Worm (Caenorhabditis elegans) whole organism, L4 larva: Measurements from ENCODE around the gene F22E5.23.
A peak's percentile ranks its signal among the peaks of the same experiment; 100 is the strongest.
"Not testable (repeated sequence)": the region's sequence is repeated elsewhere in the genome, so short reads cannot be mapped to it uniquely, and the experiment has no call there.

Source experiments
- F10B5.3 ChIP-seq: sonication (generic microtip); optimal IDR thresholded peaks from 2 replicates; lab custom pipeline; 2016; ENCODE audit warnings: mild to moderate bottlenecking, missing genetic modification characterization, missing compliant biosample characterization
- F49E8.2 ChIP-seq: sonication (generic microtip); optimal IDR thresholded peaks from 2 replicates; lab custom pipeline; 2016; ENCODE audit warnings: missing compliant biosample characterization, mild to moderate bottlenecking, missing genetic modification characterization, borderline replicate concordance
- Y48G9A.11 ChIP-seq: fragments of 200-800 bp; sonication (Bioruptor generic); IDR thresholded peaks from 2 replicates; pipeline ENCODE4 v1.3.6; 2022; ENCODE audit warnings: missing genetic modification reagents, missing genetic modification characterization, missing compliant biosample characterization
- Y75B8A.6 ChIP-seq: fragments of 200-800 bp; sonication (Bioruptor generic); IDR thresholded peaks from 2 replicates; pipeline ENCODE4 v1.3.6; 2022; ENCODE audit warnings: missing genetic modification reagents, missing genetic modification characterization, missing compliant biosample characterization
- aly-2 ChIP-seq: sonication (generic microtip); optimal IDR thresholded peaks from 2 replicates; lab custom pipeline; 2018; ENCODE audit warnings: missing biosample characterization, missing genetic modification characterization
- arid-1 ChIP-seq: fragments of 200-800 bp; sonication (Bioruptor generic); conservative IDR thresholded peaks from 2 replicates; pipeline ENCODE4 v1.3.6; 2022; ENCODE audit warnings: missing genetic modification reagents, missing genetic modification characterization, missing compliant biosample characterization
- ceh-20 ChIP-seq: fragments of 200-800 bp; sonication (Bioruptor generic); IDR thresholded peaks from 2 replicates; pipeline ENCODE4 v1.3.6; 2022; ENCODE audit warnings: missing genetic modification reagents, missing genetic modification characterization, missing compliant biosample characterization
- ceh-62 ChIP-seq: sonication (generic microtip); optimal IDR thresholded peaks from 2 replicates; lab custom pipeline; 2017; ENCODE audit warnings: missing biosample characterization, missing genetic modification characterization
- daf-16 ChIP-seq, 3 experiments: sonication (generic microtip); optimal IDR thresholded peaks; 2 replicates each; lab custom pipeline; 2016 to 2017; ENCODE audit warnings: missing genetic modification characterization in 3 of 3, missing genetic modification reagents in 3 of 3, mild to moderate bottlenecking in 2 of 3, missing compliant biosample characterization in 2 of 3, missing biosample characterization in 1 of 3, moderate library complexity in 1 of 3
- daf-19 ChIP-seq: fragments of 200-800 bp; sonication (Bioruptor generic); conservative IDR thresholded peaks from 2 replicates; pipeline ENCODE4 v1.3.6; 2022; ENCODE audit warnings: missing genetic modification characterization, missing compliant biosample characterization
- hlh-11 ChIP-seq: fragments of 200-800 bp; sonication (Bioruptor generic); optimal IDR thresholded peaks from 2 replicates; lab custom pipeline; 2018; ENCODE audit warnings: mild to moderate bottlenecking, missing genetic modification characterization, missing compliant biosample characterization
- hmg-1.1 ChIP-seq: fragments of 200-800 bp; sonication (Bioruptor generic); IDR thresholded peaks from 2 replicates; pipeline ENCODE4 v1.3.6; 2022; ENCODE audit warnings: missing genetic modification reagents, missing genetic modification characterization, missing compliant biosample characterization
- jun-1 ChIP-seq: fragments of 150-350 bp; optimal IDR thresholded peaks from 2 replicates; lab custom pipeline; 2014; ENCODE audit warnings: missing biosample characterization, missing genetic modification reagents, missing genetic modification characterization
- lin-15B ChIP-seq: fragments of 150-350 bp; sonication (generic microtip); optimal IDR thresholded peaks from 3 replicates; lab custom pipeline; 2014; ENCODE audit warnings: missing biosample characterization, missing genetic modification characterization
- lin-39 ChIP-seq: fragments of 150-350 bp; optimal IDR thresholded peaks from 2 replicates; lab custom pipeline; 2014; ENCODE audit warnings: missing biosample characterization, missing genetic modification reagents, missing genetic modification characterization
- madf-9 ChIP-seq: fragments of 200-800 bp; sonication (Bioruptor generic); conservative IDR thresholded peaks from 2 replicates; pipeline ENCODE4 v1.3.6; 2022; ENCODE audit warnings: missing genetic modification reagents, missing genetic modification characterization, missing compliant biosample characterization
- mdt-29 ChIP-seq: fragments of 200-800 bp; sonication (Bioruptor generic); IDR thresholded peaks from 2 replicates; pipeline ENCODE4 v1.3.6; 2022; ENCODE audit warnings: missing genetic modification reagents, missing genetic modification characterization, missing compliant biosample characterization
- mep-1 ChIP-seq: fragments of 150-350 bp; sonication (generic microtip); optimal IDR thresholded peaks from 3 replicates; lab custom pipeline; 2014; ENCODE audit warnings: missing biosample characterization, missing genetic modification characterization
- mes-2 ChIP-seq: sonication (generic microtip); optimal IDR thresholded peaks from 2 replicates; lab custom pipeline; 2016; ENCODE audit warnings: missing genotype, mild to moderate bottlenecking, missing genetic modification characterization, missing compliant biosample characterization; ENCODE audit not compliant: poor library complexity, severe bottlenecking
- mxl-3 ChIP-seq: fragments of 200-800 bp; sonication (Bioruptor generic); optimal IDR thresholded peaks from 2 replicates; lab custom pipeline; 2018; ENCODE audit warnings: mild to moderate bottlenecking, missing genetic modification characterization, missing compliant biosample characterization
- nhr-10 ChIP-seq: fragments of 150-350 bp; optimal IDR thresholded peaks from 2 replicates; lab custom pipeline; 2014; ENCODE audit warnings: missing biosample characterization, missing genetic modification characterization
- nhr-11 ChIP-seq: fragments of 150-350 bp; optimal IDR thresholded peaks from 2 replicates; lab custom pipeline; 2014; ENCODE audit warnings: missing biosample characterization, missing genetic modification characterization
- nhr-237 ChIP-seq: sonication (generic microtip); optimal IDR thresholded peaks from 2 replicates; lab custom pipeline; 2017; ENCODE audit warnings: missing biosample characterization, missing genetic modification characterization
- nhr-28 ChIP-seq: fragments of 150-350 bp; optimal IDR thresholded peaks from 2 replicates; lab custom pipeline; 2014; ENCODE audit warnings: missing biosample characterization, missing genetic modification characterization
- nhr-77 ChIP-seq: fragments of 150-350 bp; optimal IDR thresholded peaks from 2 replicates; lab custom pipeline; 2014; ENCODE audit warnings: missing biosample characterization, missing genetic modification characterization
- pha-4 ChIP-seq, 2 experiments: fragments of 150-350 bp in 1 of 2; fragments of 200-800 bp in 1 of 2; sonication (Bioruptor generic) in 1 of 2; IDR thresholded peaks in 1 of 2; optimal IDR thresholded peaks in 1 of 2; 2 replicates each; pipeline versions ENCODE4 v1.3.6 to Lab custom; 2014 to 2022; ENCODE audit warnings: missing genetic modification characterization in 2 of 2, missing genetic modification reagents in 2 of 2, missing biosample characterization in 1 of 2, missing compliant biosample characterization in 1 of 2
- php-3 ChIP-seq: fragments of 200-800 bp; sonication (Bioruptor generic); IDR thresholded peaks from 2 replicates; pipeline ENCODE4 v1.3.6; 2022; ENCODE audit warnings: missing genetic modification reagents, missing genetic modification characterization, missing compliant biosample characterization
- saeg-2 ChIP-seq: fragments of 200-800 bp; sonication (Bioruptor generic); IDR thresholded peaks from 2 replicates; pipeline ENCODE4 v1.3.6; 2022; ENCODE audit warnings: missing genetic modification reagents, missing genetic modification characterization, missing compliant biosample characterization
- sdz-12 ChIP-seq: fragments of 200-800 bp; sonication (Bioruptor generic); optimal IDR thresholded peaks from 2 replicates; lab custom pipeline; 2018; ENCODE audit warnings: mild to moderate bottlenecking, missing genetic modification characterization, missing compliant biosample characterization
- set-16 ChIP-seq: fragments of 200-800 bp; sonication (Bioruptor generic); IDR thresholded peaks from 2 replicates; pipeline ENCODE4 v1.3.6; 2022; ENCODE audit warnings: missing genetic modification reagents, missing genetic modification characterization, missing compliant biosample characterization
- snpc-1.2 ChIP-seq: fragments of 200-800 bp; sonication (Bioruptor generic); IDR thresholded peaks from 2 replicates; pipeline ENCODE4 v1.3.6; 2022; ENCODE audit warnings: missing genetic modification reagents, missing genetic modification characterization, missing compliant biosample characterization
- vab-7 ChIP-seq: fragments of 200-800 bp; sonication (Bioruptor generic); IDR thresholded peaks from 2 replicates; pipeline ENCODE4 v1.3.6; 2022; ENCODE audit warnings: missing genetic modification reagents, missing genetic modification characterization, missing compliant biosample characterization
- zip-11 ChIP-seq: fragments of 200-800 bp; sonication (Bioruptor generic); IDR thresholded peaks from 2 replicates; pipeline ENCODE4 v1.3.6; 2022; ENCODE audit warnings: missing genetic modification characterization, missing compliant biosample characterization

Gene F22E5.23

DNA sequence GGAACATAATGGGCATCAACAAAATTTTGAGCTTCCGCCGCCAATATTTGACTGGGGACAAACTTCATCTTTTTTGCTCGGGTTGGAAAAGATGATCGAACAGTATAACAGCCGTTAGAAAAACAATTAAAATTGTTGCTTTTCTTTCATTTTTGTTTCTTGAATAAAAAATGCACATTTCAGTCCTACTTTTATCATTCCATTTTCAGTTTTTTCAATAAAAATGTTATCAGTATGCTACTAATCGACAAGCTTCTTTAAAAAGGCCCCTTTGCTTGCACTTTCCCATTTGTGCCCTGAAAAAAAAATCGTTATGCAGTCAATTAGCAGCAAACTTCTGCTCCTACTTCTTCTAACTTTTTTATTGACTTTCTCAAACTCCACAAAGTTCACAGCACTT lies 695 bp downstream of the F22E5.23 start, which contains the start of gene F22E5.7:
Gene F22E5.7 (plus strand): TSS at position 301 of the 400 bp plus-strand sequence.
- TF ChIP-seq lin-39 (tag; lab: Kevin White, UChicago) (no peak), ceh-20 (GFP tag; lab: Robert Waterston, UW) (no peak), php-3 (GFP tag; lab: Robert Waterston, UW) (no peak), saeg-2 (GFP tag; lab: Robert Waterston, UW) (no peak), F49E8.2 (no peak), aly-2 (tag; lab: Kevin White, UChicago) (no peak), nhr-10 (tag; lab: Kevin White, UChicago) (no peak), daf-19 (GFP tag; lab: Robert Waterston, UW) (no peak), ceh-62 (tag; lab: Kevin White, UChicago) (no peak), jun-1 (tag; lab: Kevin White, UChicago) (no peak)

DNA sequence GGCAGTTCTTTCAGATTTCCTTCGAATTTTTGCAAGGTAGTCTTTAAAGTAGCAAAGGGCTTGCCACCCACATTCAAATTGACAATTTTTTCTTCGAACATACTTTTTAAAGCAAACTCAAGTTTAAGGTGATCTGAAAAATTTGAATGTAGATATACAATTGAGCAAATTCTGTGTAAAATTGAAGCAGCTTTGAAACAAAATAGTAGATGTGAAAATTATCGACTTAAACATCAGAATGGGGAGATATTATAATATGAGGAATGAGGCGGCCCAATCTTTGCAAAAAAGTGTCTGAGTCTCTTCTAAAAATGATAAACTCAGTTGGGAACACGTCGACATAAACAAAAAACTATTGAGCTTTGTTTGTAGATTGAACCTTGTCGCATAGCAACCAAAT lies 3.4 kb downstream of the F22E5.23 start, which contains the start of gene F22E5.11:
Gene F22E5.11 (minus strand): TSS at position 101 of the 400 bp plus-strand sequence.
- no peak for TF ChIP-seq mes-2 (tag; lab: Kevin White, UChicago)

DNA sequence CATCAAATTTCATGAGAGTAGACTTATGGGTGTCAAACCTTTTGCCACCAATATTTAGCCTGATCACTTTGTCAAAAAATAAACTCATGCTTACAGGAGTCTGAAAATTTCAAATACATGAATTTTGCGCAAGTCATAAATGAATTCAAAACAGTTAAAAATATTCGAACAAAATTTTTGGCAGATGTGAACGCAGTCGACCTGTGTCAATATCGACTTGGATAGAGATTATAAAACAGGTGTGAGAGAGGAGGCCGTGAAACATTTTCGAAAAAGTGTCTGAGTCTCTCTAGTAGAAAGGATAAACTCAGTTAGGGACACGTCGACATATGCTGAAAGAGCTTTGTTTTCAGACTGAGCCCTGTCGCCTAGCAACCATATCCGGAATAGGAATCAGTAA lies 5.7 kb downstream of the F22E5.23 start, which contains the start of gene F22E5.12:
Gene F22E5.12 (minus strand): TSS at position 101 of the 400 bp plus-strand sequence.
- not testable (repeated sequence) for TF ChIP-seq mep-1; F10B5.3; madf-9 (GFP tag; lab: Robert Waterston, UW)

- TF ChIP-seq hlh-11 (tag; lab: Kevin White, UChicago): peak; percentile 10
- TF ChIP-seq jun-1 (tag; lab: Kevin White, UChicago): no peak
- 0 out of 2 replicates have a peak, but pooled peaks have one; percentile 19 for TF ChIP-seq ceh-20 (GFP tag; lab: Robert Waterston, UW)
- TF ChIP-seq hmg-1.1: peak; percentile 48; the same call in 1 of the 2 replicates
- TF ChIP-seq nhr-28 (tag; lab: Kevin White, UChicago): peak; percentile 0
- TF ChIP-seq nhr-11 (tag; lab: Kevin White, UChicago): peak; percentile 19
- no peak for TF ChIP-seq Y75B8A.6 (GFP tag; lab: Robert Waterston, UW)
- peak in 1 of 2 experiments; percentile 60 for TF ChIP-seq daf-16 (GFP tag; optimal IDR thresholded peaks at IDR 0.05; lab: Kevin White, UChicago)
- no peak for TF ChIP-seq daf-16 (tag; optimal IDR thresholded peaks at IDR 0.05; lab: Kevin White, UChicago)
These were observed 7.9 kb downstream of the F22E5.23 start for ce11 chrII:2649015-2649414.

DNA sequence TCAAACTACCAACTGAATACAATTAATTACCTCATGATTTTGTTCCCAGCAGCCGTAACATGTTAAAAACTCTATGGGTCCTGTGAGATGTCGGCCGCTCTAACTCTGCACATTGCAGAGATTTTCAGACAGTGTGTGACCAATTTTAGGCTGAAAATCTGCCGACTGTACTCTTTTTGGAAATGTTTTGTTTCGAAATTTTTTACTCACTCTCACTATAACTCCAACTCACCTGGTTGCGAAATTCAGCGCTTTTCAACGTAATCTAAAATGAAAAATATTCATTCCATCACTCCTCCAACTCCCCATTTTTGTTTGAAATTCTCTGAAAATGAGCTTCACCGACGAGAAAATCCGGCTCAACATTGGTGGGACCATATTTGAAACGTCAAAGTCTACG lies 8.5 kb downstream of the F22E5.23 start, which contains the start of the genes F22E5.13 and F22E5.6:
Gene F22E5.13 (minus strand): TSS at position 101 of the 400 bp plus-strand sequence.
Gene F22E5.6 (plus strand): TSS at position 297 of the 400 bp plus-strand sequence.
- no peak for TF ChIP-seq zip-11
- no peak for TF ChIP-seq pha-4 (GFP tag; IDR thresholded peaks at IDR 0.05; lab: Robert Waterston, UW)
- no peak for TF ChIP-seq pha-4 (tag; optimal IDR thresholded peaks at IDR 0.05; lab: Kevin White, UChicago)
- no peak for TF ChIP-seq set-16 (GFP tag; lab: Robert Waterston, UW)
- no peak for TF ChIP-seq sdz-12 (GFP tag; lab: Kevin White, UChicago)
- TF ChIP-seq mdt-29 (GFP tag; lab: Robert Waterston, UW): no peak
- no peak for TF ChIP-seq lin-15B (tag; lab: Kevin White, UChicago)
- TF ChIP-seq hlh-11 (tag; lab: Kevin White, UChicago): no peak
- no peak for TF ChIP-seq vab-7 (GFP tag; lab: Robert Waterston, UW)
- TF ChIP-seq nhr-237 (tag; lab: Kevin White, UChicago): no peak
- TF ChIP-seq nhr-77: no peak
- no peak for TF ChIP-seq nhr-28 (tag; lab: Kevin White, UChicago)
- TF ChIP-seq saeg-2 (GFP tag; lab: Robert Waterston, UW): no peak
- no peak for TF ChIP-seq Y48G9A.11
- TF ChIP-seq daf-16 (GFP tag; optimal IDR thresholded peaks at IDR 0.05; lab: Kevin White, UChicago): no peak
- TF ChIP-seq daf-16 (tag; optimal IDR thresholded peaks at IDR 0.05; lab: Kevin White, UChicago): no peak
- no peak for TF ChIP-seq snpc-1.2 (GFP tag; lab: Robert Waterston, UW)
- no peak for TF ChIP-seq mxl-3 (GFP tag; lab: Kevin White, UChicago)
- TF ChIP-seq arid-1 (GFP tag; lab: Robert Waterston, UW): no peak
- TF ChIP-seq, all 104 proteins: peak for 0
